Fruit fly (Drosophila melanogaster): Measurements from ENCODE around the gene Ance.

Ance gene

dm6 chr2L:13904331-13904911 is 1.0 kb upstream of the Ance start, which contains the start of gene Smg5 (continued):
- TF ChIP-seq CG30020 (tag; optimal IDR thresholded peaks at IDR 0.05) (peak; percentile 86), CG12299 (tag; optimal IDR thresholded peaks at IDR 0.05) (peak; percentile 78), CG31365 (tag; optimal IDR thresholded peaks at IDR 0.05) (no peak), CG14667 (GFP tag; IDR thresholded peaks at IDR 0.05) (peak; percentile 85), Aef1 (GFP tag; IDR thresholded peaks at IDR 0.05) (peak; percentile 97), Lhr (GFP tag; optimal IDR thresholded peaks at IDR 0.05) (peak; percentile 79), fd64A (GFP tag; optimal IDR thresholded peaks at IDR 0.05) (peak; percentile 43), maf-S (GFP tag; optimal IDR thresholded peaks at IDR 0.05) (peak; percentile 95), PHDP (tag; optimal IDR thresholded peaks at IDR 0.05) (peak; percentile 96), CG12744 (GFP tag; optimal IDR thresholded peaks at IDR 0.05) (peak; percentile 85), caup (GFP tag; optimal IDR thresholded peaks at IDR 0.05; ENCODE audit: severe bottlenecking) (peak; percentile 88), CG13424 (tag; optimal IDR thresholded peaks at IDR 0.05) (peak; percentile 99), phol (tag; optimal IDR thresholded peaks at IDR 0.05) (peak; percentile 100), Oaz (GFP tag; IDR thresholded peaks at IDR 0.05) (peak; percentile 97), MESR4 (GFP tag; optimal IDR thresholded peaks at IDR 0.05) (peak; percentile 88), slou (GFP tag; optimal IDR thresholded peaks at IDR 0.05) (peak; percentile 81), CG15601 (tag; optimal IDR thresholded peaks at IDR 0.05) (peak; percentile 93), CG15696 (tag; optimal IDR thresholded peaks at IDR 0.05) (peak; percentile 97), CG17359 (tag; optimal IDR thresholded peaks at IDR 0.05) (peak; percentile 80), crc (GFP tag; optimal IDR thresholded peaks at IDR 0.05) (peak; percentile 84), yki (optimal IDR thresholded peaks at IDR 0.05) (no peak), CG3838 (GFP tag; optimal IDR thresholded peaks at IDR 0.05) (peak; percentile 75), CG17612 (GFP tag; IDR thresholded peaks at IDR 0.05) (peak; percentile 88), seq (GFP tag; IDR thresholded peaks at IDR 0.05) (peak; percentile 86), Bteb2 (GFP tag; optimal IDR thresholded peaks at IDR 0.05) (peak; percentile 97), ci (GFP tag; IDR thresholded peaks at IDR 0.05) (peak; percentile 97), CG9932 (GFP tag; IDR thresholded peaks at IDR 0.05) (peak; percentile 97), CG6654 (GFP tag; optimal IDR thresholded peaks at IDR 0.05) (peak; percentile 51), CG4854 (GFP tag; optimal IDR thresholded peaks at IDR 0.05) (peak; percentile 86), CG33213 (GFP tag; optimal IDR thresholded peaks at IDR 0.05) (peak; percentile 96), CG9876 (GFP tag; optimal IDR thresholded peaks at IDR 0.05) (peak; percentile 99), Dek (tag; optimal IDR thresholded peaks at IDR 0.05) (peak; percentile 69), Hand (GFP tag; optimal IDR thresholded peaks at IDR 0.05) (no peak), CG18764 (GFP tag; optimal IDR thresholded peaks at IDR 0.05) (peak; percentile 100), fd96Cb (tag; optimal IDR thresholded peaks at IDR 0.05) (peak; percentile 90), h (optimal IDR thresholded peaks at IDR 0.05) (no peak), gcm (GFP tag; optimal IDR thresholded peaks at IDR 0.05) (peak; percentile 19), Ets97D (GFP tag; optimal IDR thresholded peaks at IDR 0.05) (peak; percentile 96), CG13775 (GFP tag; optimal IDR thresholded peaks at IDR 0.05) (peak; percentile 99), Atf3 (GFP tag; optimal IDR thresholded peaks at IDR 0.05) (peak; percentile 93), Dip2 (GFP tag; IDR thresholded peaks at IDR 0.05) (peak; percentile 68), kni (GFP tag; optimal IDR thresholded peaks at IDR 0.05) (peak; percentile 64), CG10366 (GFP tag; IDR thresholded peaks at IDR 0.05) (peak; percentile 96), onecut (GFP tag; IDR thresholded peaks at IDR 0.05) (peak; percentile 95), CG4404 (GFP tag; IDR thresholded peaks at IDR 0.05) (peak; percentile 98), vvl (GFP tag; IDR thresholded peaks at IDR 0.05) (peak; percentile 95), HmgD (GFP tag; optimal IDR thresholded peaks at IDR 0.05) (peak; percentile 99), Meics (GFP tag; optimal IDR thresholded peaks at IDR 0.05) (peak; percentile 84), fd102C (GFP tag; optimal IDR thresholded peaks at IDR 0.05) (no peak), CG10654 (GFP tag; optimal IDR thresholded peaks at IDR 0.05) (peak; percentile 91), CG18476 (GFP tag; optimal IDR thresholded peaks at IDR 0.05) (peak; percentile 88)

All from whole organism, embryonic.